Worm (Caenorhabditis elegans) whole organism, L3 larva: ENCODE results near the gene F36H12.9.

Experiments
- ama-1 ChIP-seq: fragments of 150-350 bp; optimal IDR thresholded peaks from 2 replicates; lab custom pipeline; 2018
- elt-3 ChIP-seq, 3 experiments: fragments of 150-350 bp in 1 of 3; sonication (generic microtip) in 2 of 3; optimal IDR thresholded peaks; 2 replicates in 2 of 3; 4 replicates in 1 of 3; lab custom pipeline; 2014 to 2017; ENCODE audit warnings: missing biosample characterization in 3 of 3, missing genetic modification characterization in 3 of 3
- fkh-10 ChIP-seq: sonication (generic microtip); optimal IDR thresholded peaks from 2 replicates; lab custom pipeline; 2017; ENCODE audit warnings: missing biosample characterization, missing genetic modification reagents, missing genetic modification characterization
- fos-1 ChIP-seq: fragments of 150-350 bp; optimal IDR thresholded peaks from 2 replicates; lab custom pipeline; 2014; ENCODE audit warnings: missing biosample characterization, missing genetic modification characterization
- jun-1 ChIP-seq: fragments of 150-350 bp; optimal IDR thresholded peaks from 2 replicates; lab custom pipeline; 2014; ENCODE audit warnings: missing biosample characterization, missing genetic modification reagents, missing genetic modification characterization
- nfya-1 ChIP-seq: sonication (generic microtip); optimal IDR thresholded peaks from 2 replicates; lab custom pipeline; 2017; ENCODE audit warnings: missing genetic modification characterization, mild to moderate bottlenecking, missing compliant biosample characterization, antibody characterized with exemption, moderate library complexity; ENCODE audit not compliant: insufficient read depth
- nhr-12 ChIP-seq: fragments of 150-350 bp; optimal IDR thresholded peaks from 2 replicates; lab custom pipeline; 2014; ENCODE audit warnings: missing biosample characterization, missing genetic modification characterization
- nhr-77 ChIP-seq: fragments of 150-350 bp; optimal IDR thresholded peaks from 2 replicates; lab custom pipeline; 2014; ENCODE audit warnings: missing biosample characterization, missing genetic modification characterization
- pha-4 ChIP-seq: fragments of 150-350 bp; optimal IDR thresholded peaks from 2 replicates; lab custom pipeline; 2014; ENCODE audit warnings: missing biosample characterization, missing genetic modification reagents, missing genetic modification characterization
- snpc-4 ChIP-seq: fragments of 150-350 bp; optimal IDR thresholded peaks from 2 replicates; lab custom pipeline; 2014; ENCODE audit warnings: missing biosample characterization, missing genetic modification characterization
- ztf-11 ChIP-seq: fragments of 150-350 bp; optimal IDR thresholded peaks from 2 replicates; lab custom pipeline; 2014; ENCODE audit warnings: missing biosample characterization, missing genetic modification characterization

DNA sequence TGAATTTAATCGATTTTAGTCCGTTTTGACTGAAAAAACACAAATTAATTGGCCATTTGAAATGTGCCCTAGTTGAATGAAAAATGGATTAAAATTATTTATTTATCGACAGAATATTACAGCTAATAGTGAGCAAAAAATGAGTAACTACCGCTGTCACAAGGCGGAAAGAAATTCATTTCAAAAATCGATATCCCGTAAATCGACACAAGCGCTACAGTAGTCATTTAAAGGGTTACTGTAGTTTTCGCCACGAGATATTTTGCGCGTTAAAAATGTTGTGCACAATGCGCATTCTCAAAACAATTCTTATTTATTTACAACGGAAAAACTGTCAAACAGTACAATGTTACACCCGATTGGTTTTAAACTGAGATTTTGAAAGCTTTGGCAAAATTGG lies 46.2 kb upstream of the F36H12.9 start:
- TF ChIP-seq pha-4 (tag; lab: Kevin White, UChicago) (no peak), fkh-10 (no peak), elt-3 (tag; optimal IDR thresholded peaks at IDR 0.05; lab: Kevin White, UChicago) (no peak), nfya-1 (tag; lab: Kevin White, UChicago) (no peak), nhr-77 (tag; lab: Kevin White, UChicago) (no peak), fos-1 (tag; lab: Kevin White, UChicago) (no peak), ama-1 (lab: Kevin White, UChicago) (no peak), ztf-11 (tag; lab: Kevin White, UChicago) (no peak), nhr-12 (tag; lab: Kevin White, UChicago) (no peak), jun-1 (no peak), snpc-4 (tag; lab: Kevin White, UChicago) (no peak)
